Worm (Caenorhabditis elegans): ENCODE measurements around the gene Y34B4A.7.
A peak's percentile ranks its signal among the peaks of the same experiment; 100 is the strongest.

Y34B4A.7 gene

ce11 chrX:5213565-5213964 is 30.6 kb upstream of the Y34B4A.7 start:
- no peak for TF ChIP-seq lsy-2 (tag; optimal IDR thresholded peaks at IDR 0.05)

DNA sequence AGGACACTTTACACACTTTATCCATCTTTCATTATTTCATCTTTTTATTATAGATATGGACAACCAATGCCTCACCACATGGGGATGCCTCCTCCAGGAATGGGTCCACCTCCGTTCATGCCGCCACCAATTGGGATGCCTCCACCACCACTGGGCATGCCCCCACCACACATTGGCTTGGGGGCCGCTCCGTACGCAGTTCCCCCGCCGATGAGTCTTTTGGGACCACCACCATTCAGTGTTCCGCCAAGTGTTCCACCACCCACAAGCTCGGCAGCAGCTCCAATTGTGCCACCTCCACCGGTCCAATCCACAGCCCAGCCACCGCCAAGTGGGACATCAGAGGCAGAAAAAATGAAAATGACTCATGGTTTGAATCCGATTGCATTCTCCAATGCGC is 29.3 kb upstream of the Y34B4A.7 start:
- no peak for TF ChIP-seq ceh-43 (GFP tag; optimal IDR thresholded peaks at IDR 0.05)

ce11 chrX:5216063-5216462 is 28.1 kb upstream of the Y34B4A.7 start, which contains the start of gene hrpa-2:
TSS of gene hrpa-2 (plus strand) at chrX:5216363.
- TF ChIP-seq pha-4 (tag; optimal IDR thresholded peaks at IDR 0.05) (no peak), snpc-4 (tag; optimal IDR thresholded peaks at IDR 0.05) (no peak), tbx-8 (GFP tag; optimal IDR thresholded peaks at IDR 0.05) (no peak), nhr-76 (tag; optimal IDR thresholded peaks at IDR 0.05) (no peak), ceh-39 (tag; optimal IDR thresholded peaks at IDR 0.05) (no peak), lin-13 (tag; optimal IDR thresholded peaks at IDR 0.05) (no peak), sem-2 (GFP tag; optimal IDR thresholded peaks at IDR 0.05) (no peak), elt-1 (tag; optimal IDR thresholded peaks at IDR 0.05; ENCODE audit: borderline replicate concordance, insufficient read depth) (no peak), drap-1 (GFP tag; optimal IDR thresholded peaks at IDR 0.05) (no peak), nhr-12 (tag; optimal IDR thresholded peaks at IDR 0.05) (no peak), sptf-1 (tag; optimal IDR thresholded peaks at IDR 0.05) (no peak), lin-32 (GFP tag; optimal IDR thresholded peaks at IDR 0.05) (no peak), ceh-83 (GFP tag; optimal IDR thresholded peaks at IDR 0.05) (no peak)

DNA sequence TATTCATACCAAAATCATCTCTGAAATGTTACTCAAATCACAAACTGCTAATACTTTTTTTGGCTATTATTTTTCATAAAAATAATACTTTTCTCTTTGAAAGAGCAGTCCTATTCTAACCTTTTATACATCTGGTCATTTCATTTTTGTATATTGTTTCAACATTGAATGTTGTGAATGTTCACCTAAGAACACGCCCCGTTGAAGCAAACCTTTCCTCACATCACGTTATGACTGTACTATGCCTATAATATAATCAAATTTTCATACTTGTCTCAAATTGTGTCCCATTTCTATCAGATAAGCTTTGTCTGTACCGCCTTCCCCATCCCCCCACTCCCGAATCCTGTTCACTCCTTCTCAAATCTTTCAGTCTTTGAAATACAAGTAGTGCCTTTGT is 25.8 kb upstream of the Y34B4A.7 start:
- TF ChIP-seq elt-1 (tag; optimal IDR thresholded peaks at IDR 0.05; ENCODE audit: borderline replicate concordance, insufficient read depth) (no peak), nhr-237 (tag; optimal IDR thresholded peaks at IDR 0.05) (no peak), nhr-12 (tag; optimal IDR thresholded peaks at IDR 0.05) (no peak), mab-5 (tag; optimal IDR thresholded peaks at IDR 0.05) (no peak), lsy-2 (tag; optimal IDR thresholded peaks at IDR 0.05) (no peak), sptf-1 (tag; optimal IDR thresholded peaks at IDR 0.05) (no peak), ceh-43 (GFP tag; optimal IDR thresholded peaks at IDR 0.05) (no peak), lin-32 (GFP tag; optimal IDR thresholded peaks at IDR 0.05) (no peak)

DNA sequence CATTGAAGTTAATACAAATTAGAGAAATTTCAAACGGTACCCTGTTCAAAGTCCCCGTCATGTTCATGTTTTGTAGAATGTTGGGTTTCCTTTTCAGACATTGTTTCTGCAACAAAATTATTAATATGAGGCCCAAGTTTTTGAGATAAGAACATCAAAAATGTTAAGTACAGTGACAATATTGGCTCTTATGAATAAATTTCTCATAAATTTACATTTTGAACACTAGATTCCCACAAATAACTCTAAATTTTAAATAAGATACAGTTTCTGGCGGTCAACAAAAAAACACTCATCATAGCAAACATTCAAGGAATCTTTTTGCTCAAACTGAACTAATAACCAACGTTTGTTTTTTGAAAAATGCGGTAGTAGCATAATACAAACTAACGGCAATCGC is 17.9 kb upstream of the Y34B4A.7 start, which contains the start of gene H28G03.3:
TSS of gene H28G03.3 (minus strand) at position 101 of the 400 bp plus-strand sequence.
- TF ChIP-seq zip-8 (tag; optimal IDR thresholded peaks at IDR 0.05) (no peak), nhr-237 (tag; optimal IDR thresholded peaks at IDR 0.05) (no peak), drap-1 (GFP tag; optimal IDR thresholded peaks at IDR 0.05) (no peak), unc-120 (tag; optimal IDR thresholded peaks at IDR 0.05; ENCODE audit: poor library complexity, severe bottlenecking) (no peak), cnd-1 (tag; optimal IDR thresholded peaks at IDR 0.05) (no peak), nhr-28 (tag; optimal IDR thresholded peaks at IDR 0.05) (no peak), tbx-8 (GFP tag; optimal IDR thresholded peaks at IDR 0.05) (no peak), bed-3 (GFP tag; optimal IDR thresholded peaks at IDR 0.05) (no peak), ztf-11 (tag; optimal IDR thresholded peaks at IDR 0.05) (no peak)

DNA sequence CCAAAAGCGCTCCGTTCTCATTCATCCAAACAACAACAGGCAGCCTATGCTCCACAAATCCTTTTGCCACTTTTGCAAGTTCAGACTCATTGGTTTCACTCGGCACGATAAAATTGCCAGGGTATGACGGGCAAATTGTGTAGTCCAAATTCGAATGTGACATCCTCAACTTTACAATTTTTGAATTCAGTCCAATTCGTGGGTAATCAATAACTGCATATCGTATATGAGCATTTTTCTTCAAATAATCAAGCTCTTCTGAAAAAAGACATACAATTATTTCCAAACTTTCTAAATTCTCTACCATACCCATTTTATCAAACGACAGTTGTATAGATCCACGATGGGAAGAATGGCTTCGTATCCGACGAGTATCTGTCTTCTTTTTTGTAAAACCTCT is 5.9 kb upstream of the Y34B4A.7 start:
- no peak for TF ChIP-seq tbx-8 (GFP tag; optimal IDR thresholded peaks at IDR 0.05)
- TF ChIP-seq ztf-11 (tag; optimal IDR thresholded peaks at IDR 0.05), result no peak
- TF ChIP-seq lsy-2 (tag; optimal IDR thresholded peaks at IDR 0.05), result no peak
- no peak for TF ChIP-seq unc-62 (GFP tag; optimal IDR thresholded peaks at IDR 0.05)
- TF ChIP-seq unc-120 (tag; optimal IDR thresholded peaks at IDR 0.05; ENCODE audit: poor library complexity, severe bottlenecking), result no peak
- no peak for TF ChIP-seq elt-3 (tag; optimal IDR thresholded peaks at IDR 0.05)
- TF ChIP-seq bed-3 (GFP tag; optimal IDR thresholded peaks at IDR 0.05), result no peak
- TF ChIP-seq elt-1 (tag; optimal IDR thresholded peaks at IDR 0.05; ENCODE audit: borderline replicate concordance, insufficient read depth), result no peak
- no peak for TF ChIP-seq lin-32 (GFP tag; optimal IDR thresholded peaks at IDR 0.05)

- no peak for TF ChIP-seq ham-2 (GFP tag; optimal IDR thresholded peaks at IDR 0.05)
- TF ChIP-seq lsy-2 (tag; optimal IDR thresholded peaks at IDR 0.05), result no peak
- no peak for TF ChIP-seq blmp-1 (tag; optimal IDR thresholded peaks at IDR 0.05)
- TF ChIP-seq ces-1 (GFP tag; optimal IDR thresholded peaks at IDR 0.05), result peak; percentile 78
- TF ChIP-seq lin-32 (GFP tag; optimal IDR thresholded peaks at IDR 0.05), result peak; percentile 79
- TF ChIP-seq ceh-39 (tag; optimal IDR thresholded peaks at IDR 0.05), result no peak
- no peak for TF ChIP-seq unc-120 (tag; optimal IDR thresholded peaks at IDR 0.05; ENCODE audit: poor library complexity, severe bottlenecking)
- TF ChIP-seq unc-62 (GFP tag; optimal IDR thresholded peaks at IDR 0.05), result no peak
- TF ChIP-seq nhr-2 (tag; optimal IDR thresholded peaks at IDR 0.05), result no peak
- TF ChIP-seq M03D4.4 (tag; optimal IDR thresholded peaks at IDR 0.05), result no peak
Observed at ce11 chrX:5243382-5243979, 656 bp upstream of the Y34B4A.7 start, which contains the start of gene mtm-5. TSS of gene mtm-5 (minus strand) at chrX:5243408.
